Fruit fly (Drosophila melanogaster) whole organism, embryonic: ENCODE results near the gene CG14803.

Experiments
- Aef1 ChIP-seq: fragments of 200-800 bp; sonication (Bioruptor generic); IDR thresholded peaks from 3 replicates; pipeline ENCODE4 v1.3.6; 2022; ENCODE audit warnings: missing biosample characterization, missing genetic modification characterization
- Bgb ChIP-seq: fragments of 200-800 bp; sonication (Bioruptor generic); IDR thresholded peaks from 2 replicates; pipeline ENCODE4 v1.3.6; 2022; ENCODE audit warnings: missing biosample characterization, missing genetic modification characterization; ENCODE audit not compliant: partially characterized antibody
- CG10431 ChIP-seq: fragments of 200-800 bp; sonication (Bioruptor generic); optimal IDR thresholded peaks from 3 replicates; lab custom pipeline; 2018; ENCODE audit warnings: missing biosample characterization, mild to moderate bottlenecking, missing genetic modification characterization
- CG10654 ChIP-seq: fragments of 200-800 bp; sonication (Bioruptor generic); optimal IDR thresholded peaks from 2 replicates; lab custom pipeline; 2016; ENCODE audit warnings: missing biosample characterization, missing genetic modification characterization
- CG12942 ChIP-seq: fragments of 200-800 bp; sonication (Bioruptor generic); optimal IDR thresholded peaks from 3 replicates; lab custom pipeline; 2016; ENCODE audit warnings: missing biosample characterization, missing genetic modification characterization
- CG15269 ChIP-seq: fragments of 200-800 bp; sonication (Bioruptor generic); optimal IDR thresholded peaks from 2 replicates; lab custom pipeline; 2018; ENCODE audit warnings: missing biosample characterization, mild to moderate bottlenecking, missing genetic modification characterization, moderate library complexity
- CG16813 ChIP-seq: fragments of 200-800 bp; sonication (Bioruptor generic); IDR thresholded peaks from 3 replicates; pipeline ENCODE4 v1.3.6; 2022; ENCODE audit warnings: missing biosample characterization, missing genetic modification characterization; ENCODE audit not compliant: partially characterized antibody
- CG31441 ChIP-seq: fragments of 200-800 bp; sonication (Bioruptor generic); IDR thresholded peaks from 2 replicates; pipeline ENCODE4 v1.3.6; 2022; ENCODE audit warnings: missing biosample characterization, missing genetic modification characterization
- CG34224 ChIP-seq: fragments of 200-800 bp; sonication (Bioruptor generic); IDR thresholded peaks from 3 replicates; pipeline ENCODE4 v1.3.6; 2022; ENCODE audit warnings: missing biosample characterization, missing genetic modification characterization; ENCODE audit not compliant: partially characterized antibody
- CG4424 ChIP-seq: fragments of 200-800 bp; sonication (Bioruptor generic); optimal IDR thresholded peaks from 3 replicates; lab custom pipeline; 2016; ENCODE audit warnings: missing biosample characterization, missing genetic modification characterization
- CG4820 ChIP-seq: fragments of 200-800 bp; sonication (Bioruptor generic); optimal IDR thresholded peaks from 3 replicates; lab custom pipeline; 2016; ENCODE audit warnings: missing biosample characterization, missing genetic modification characterization
- CG6689 ChIP-seq: fragments of 200-800 bp; sonication (Bioruptor generic); IDR thresholded peaks from 2 replicates; pipeline ENCODE4 v1.3.6; 2022; ENCODE audit warnings: missing biosample characterization, missing genetic modification characterization
- CG7357 ChIP-seq: fragments of 200-800 bp; sonication (Bioruptor generic); IDR thresholded peaks from 3 replicates; pipeline ENCODE4 v1.3.6; 2022; ENCODE audit warnings: missing biosample characterization, missing genetic modification characterization
- CG7556 ChIP-seq: fragments of 200-800 bp; sonication (Bioruptor generic); optimal IDR thresholded peaks from 2 replicates; lab custom pipeline; 2017; ENCODE audit warnings: missing biosample characterization, mild to moderate bottlenecking, missing genetic modification characterization
- Deaf1 ChIP-seq: fragments of 200-800 bp; optimal IDR thresholded peaks from 3 replicates; lab custom pipeline; 2019; ENCODE audit warnings: missing biosample characterization, mild to moderate bottlenecking, missing genetic modification characterization, moderate library complexity
- Dek ChIP-seq: fragments of 200-800 bp; sonication (Bioruptor generic); optimal IDR thresholded peaks from 3 replicates; lab custom pipeline; 2019; ENCODE audit warnings: missing biosample characterization, mild to moderate bottlenecking, missing genetic modification characterization, moderate library complexity
- Dll ChIP-seq: fragments of 200-800 bp; sonication (Bioruptor generic); IDR thresholded peaks from 4 replicates; pipeline ENCODE4 v1.3.6; 2022; ENCODE audit warnings: missing biosample characterization, missing genetic modification characterization; ENCODE audit not compliant: partially characterized antibody
- ERR ChIP-seq: fragments of 200-800 bp; sonication (Bioruptor generic); optimal IDR thresholded peaks from 2 replicates; lab custom pipeline; 2016; ENCODE audit warnings: missing biosample characterization, missing genetic modification characterization
- Hr51 ChIP-seq, 2 experiments: fragments of 200-800 bp; sonication (Bioruptor generic); optimal IDR thresholded peaks; 2 replicates in 1 of 2; 3 replicates in 1 of 2; lab custom pipeline; 2016 to 2018; ENCODE audit warnings: missing biosample characterization in 2 of 2, missing genetic modification characterization in 2 of 2, mild to moderate bottlenecking in 1 of 2, moderate library complexity in 1 of 2
- Opbp ChIP-seq: fragments of 200-800 bp; sonication (Bioruptor generic); IDR thresholded peaks from 3 replicates; pipeline ENCODE4 v1.3.6; 2022; ENCODE audit warnings: missing biosample characterization, missing genetic modification characterization; ENCODE audit not compliant: partially characterized antibody
- Ptx1 ChIP-seq: fragments of 200-800 bp; sonication (Bioruptor generic); IDR thresholded peaks from 2 replicates; pipeline ENCODE4 v1.3.6; 2022; ENCODE audit warnings: missing biosample characterization, missing genetic modification characterization
- cas ChIP-seq: fragments of 200-800 bp; sonication (Bioruptor generic); IDR thresholded peaks from 2 replicates; pipeline ENCODE4 v1.3.6; 2022; ENCODE audit warnings: missing biosample characterization, missing genetic modification characterization
- dmrt11E ChIP-seq: fragments of 200-800 bp; sonication (Bioruptor generic); optimal IDR thresholded peaks from 3 replicates; lab custom pipeline; 2018; ENCODE audit warnings: missing biosample characterization, mild to moderate bottlenecking, missing genetic modification characterization, moderate library complexity
- ems ChIP-seq: fragments of 200-800 bp; sonication (Bioruptor generic); optimal IDR thresholded peaks from 3 replicates; lab custom pipeline; 2016; ENCODE audit warnings: missing biosample characterization, missing genetic modification characterization
- fd64A ChIP-seq: fragments of 200-800 bp; sonication (Bioruptor generic); optimal IDR thresholded peaks from 3 replicates; lab custom pipeline; 2018; ENCODE audit warnings: missing biosample characterization, mild to moderate bottlenecking, missing genetic modification characterization
- ham ChIP-seq: fragments of 200-800 bp; sonication (Bioruptor generic); IDR thresholded peaks from 2 replicates; pipeline ENCODE4 v1.3.6; 2022; ENCODE audit warnings: missing biosample characterization, missing genetic modification characterization
- hkb ChIP-seq, 2 experiments: fragments of 200-800 bp in 1 of 2; fragments of >200 bp in 1 of 2; sonication (Bioruptor generic) in 1 of 2; IDR thresholded peaks in 1 of 2; optimal IDR thresholded peaks in 1 of 2; 2 replicates each; pipeline versions ENCODE4 v1.3.6 to Lab custom; 2017 to 2022; ENCODE audit warnings: missing biosample characterization in 1 of 2, missing genetic modification characterization in 1 of 2
- inv ChIP-seq: fragments of 200-800 bp; sonication (Bioruptor generic); IDR thresholded peaks from 2 replicates; pipeline ENCODE4 v1.3.6; 2022; ENCODE audit warnings: missing biosample characterization, missing genetic modification characterization; ENCODE audit not compliant: partially characterized antibody
- kni ChIP-seq: fragments of 200-800 bp; sonication (Bioruptor generic); optimal IDR thresholded peaks from 3 replicates; lab custom pipeline; 2017; ENCODE audit warnings: mild to moderate bottlenecking, missing biosample characterization, missing genetic modification reagents, missing genetic modification characterization
- maf-S ChIP-seq: fragments of 200-800 bp; sonication (Bioruptor generic); optimal IDR thresholded peaks from 2 replicates; lab custom pipeline; 2016; ENCODE audit warnings: missing biosample characterization, missing genetic modification characterization
- mirr ChIP-seq: fragments of 200-800 bp; sonication (Bioruptor generic); optimal IDR thresholded peaks from 3 replicates; lab custom pipeline; 2018; ENCODE audit warnings: missing biosample characterization, mild to moderate bottlenecking, missing genetic modification characterization
- nom ChIP-seq: fragments of 200-800 bp; sonication (Bioruptor generic); optimal IDR thresholded peaks from 2 replicates; lab custom pipeline; 2017; ENCODE audit warnings: missing biosample characterization, missing genetic modification characterization, mild to moderate bottlenecking, moderate library complexity, missing genetic modification reagents
- org-1 ChIP-seq: fragments of 200-800 bp; sonication (Bioruptor generic); optimal IDR thresholded peaks from 2 replicates; lab custom pipeline; 2017; ENCODE audit warnings: missing biosample characterization, missing genetic modification characterization
- prd ChIP-seq, 3 experiments: fragments of >200 bp in 2 of 3; fragments of 200-800 bp in 1 of 3; sonication (Bioruptor generic) in 1 of 3; optimal IDR thresholded peaks in 2 of 3; IDR thresholded peaks in 1 of 3; 2 replicates in 2 of 3; 3 replicates in 1 of 3; pipeline versions ENCODE4 v1.3.6 to Lab custom; 2017 to 2022; ENCODE audit warnings: missing biosample characterization in 1 of 3, missing genetic modification characterization in 1 of 3
- repo ChIP-seq: fragments of 200-800 bp; sonication (Bioruptor generic); optimal IDR thresholded peaks from 2 replicates; lab custom pipeline; 2016; ENCODE audit warnings: missing biosample characterization, missing genetic modification characterization
- sisA ChIP-seq: fragments of 200-800 bp; sonication (Bioruptor generic); IDR thresholded peaks from 2 replicates; pipeline ENCODE4 v1.3.6; 2022; ENCODE audit warnings: missing biosample characterization, missing genetic modification characterization
- slp2 ChIP-seq: fragments of 200-800 bp; sonication (Bioruptor generic); optimal IDR thresholded peaks from 2 replicates; lab custom pipeline; 2016; ENCODE audit warnings: missing biosample characterization, missing genetic modification characterization
- sna ChIP-seq: fragments of 200-800 bp; sonication (Bioruptor generic); IDR thresholded peaks from 2 replicates; pipeline ENCODE4 v1.3.6; 2022; ENCODE audit warnings: missing biosample characterization, missing genetic modification characterization; ENCODE audit not compliant: partially characterized antibody
- tgo ChIP-seq: fragments of 200-800 bp; sonication (Bioruptor generic); IDR thresholded peaks from 3 replicates; pipeline ENCODE4 v1.3.6; 2022; ENCODE audit warnings: missing biosample characterization, missing genetic modification characterization
- tio ChIP-seq: fragments of 200-800 bp; sonication (Bioruptor generic); optimal IDR thresholded peaks from 2 replicates; lab custom pipeline; 2017; ENCODE audit warnings: missing biosample characterization, missing genetic modification characterization, inconsistent platforms
- unc-4 ChIP-seq: fragments of 200-800 bp; sonication (Bioruptor generic); IDR thresholded peaks from 2 replicates; pipeline ENCODE4 v1.3.6; 2022; ENCODE audit warnings: missing biosample characterization, missing genetic modification characterization; ENCODE audit not compliant: partially characterized antibody
- zen2 ChIP-seq: fragments of 200-800 bp; sonication (Bioruptor generic); IDR thresholded peaks from 3 replicates; pipeline ENCODE4 v1.3.6; 2022; ENCODE audit warnings: missing biosample characterization, missing genetic modification characterization; ENCODE audit not compliant: partially characterized antibody
- zfh2 ChIP-seq: fragments of 200-800 bp; sonication (Bioruptor generic); optimal IDR thresholded peaks from 2 replicates; lab custom pipeline; 2016; ENCODE audit warnings: missing biosample characterization, missing genetic modification characterization

Gene CG14803

DNA sequence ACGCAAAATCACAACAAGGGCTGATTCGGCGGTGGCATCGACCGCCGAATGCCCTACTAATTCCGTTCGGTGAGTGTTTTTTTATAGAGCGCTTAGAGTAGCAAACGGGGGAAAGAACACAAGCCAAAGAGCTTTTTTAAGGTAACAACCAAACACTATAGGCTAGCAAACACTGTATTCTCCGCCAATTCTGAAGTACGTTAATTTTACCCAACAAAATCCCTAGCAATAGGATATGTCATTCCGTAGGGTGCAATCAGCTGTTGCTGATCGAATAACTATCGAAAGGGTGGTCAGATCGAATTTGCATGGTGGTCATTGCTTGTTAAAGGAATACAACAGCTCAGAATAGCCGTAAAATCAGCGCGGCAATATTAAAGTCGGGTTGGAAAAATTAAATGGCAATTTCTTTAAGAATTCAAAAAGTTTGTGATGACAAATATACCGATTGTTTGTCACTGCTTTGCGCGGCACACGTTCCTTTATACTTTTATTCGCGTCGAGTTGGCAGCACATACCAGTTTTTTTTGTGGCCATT, 39.1 kb downstream of the CG14803 start, which contains the start of gene mip130 (continued):
- peak; percentile 36 for TF ChIP-seq mirr (GFP tag; lab: Kevin White, UChicago)
- TF ChIP-seq nom = peak; percentile 56
- TF ChIP-seq maf-S = no peak
- no peak for TF ChIP-seq fd64A (GFP tag; lab: Kevin White, UChicago)
- no peak for TF ChIP-seq cas (GFP tag; lab: Robert Waterston, UW)
- TF ChIP-seq slp2 = peak; percentile 22
- peak; percentile 44; the same call in 1 of the 2 replicates for TF ChIP-seq CG31441 (GFP tag; lab: Robert Waterston, UW)
- TF ChIP-seq CG34224 = peak; percentile 81
- TF ChIP-seq repo (GFP tag; lab: Kevin White, UChicago) = no peak
- TF ChIP-seq CG12942 = no peak
- peak; percentile 67 for TF ChIP-seq CG6689 (GFP tag; lab: Robert Waterston, UW)
- no peak for TF ChIP-seq tio (GFP tag; lab: Kevin White, UChicago)
- TF ChIP-seq zfh2 (GFP tag; lab: Kevin White, UChicago) = peak; percentile 21
- TF ChIP-seq CG7556 (GFP tag; lab: Kevin White, UChicago) = peak; percentile 51
- TF ChIP-seq Opbp (GFP tag; lab: Robert Waterston, UW) = peak; percentile 44; the same call in 1 of the 3 replicates
- TF ChIP-seq CG10654 (GFP tag; lab: Kevin White, UChicago) = peak; percentile 9
- TF ChIP-seq sna = peak; percentile 77
- TF ChIP-seq Ptx1 = peak; percentile 54
- peak; percentile 25 for TF ChIP-seq ems
- peak; percentile 82; the same call in 3 of the 4 replicates for TF ChIP-seq Dll (GFP tag; lab: Robert Waterston, UW)
- TF ChIP-seq prd (optimal IDR thresholded peaks at IDR 0.05; lab: Kevin White, UChicago) = no peak
- peak; percentile 40; the same call in 1 of the 3 replicates for TF ChIP-seq prd (GFP tag; IDR thresholded peaks at IDR 0.05; lab: Robert Waterston, UW)
- no peak for TF ChIP-seq ham
- TF ChIP-seq kni (GFP tag; lab: Kevin White, UChicago) = no peak
- peak; percentile 55 for TF ChIP-seq sisA (GFP tag; lab: Robert Waterston, UW)
- peak; percentile 52; the same call in 2 of the 3 replicates for TF ChIP-seq Aef1 (GFP tag; lab: Robert Waterston, UW)
- peak; percentile 65; the same call in 1 of the 2 replicates for TF ChIP-seq inv
- TF ChIP-seq CG4424 (GFP tag; lab: Kevin White, UChicago) = peak; percentile 35
- TF ChIP-seq dmrt11E (tag; lab: Kevin White, UChicago) = peak; percentile 34
- TF ChIP-seq CG7357 (GFP tag; lab: Robert Waterston, UW) = no peak
- TF ChIP-seq org-1 (GFP tag; lab: Kevin White, UChicago) = no peak
- peak; percentile 17 for TF ChIP-seq CG4820 (GFP tag; lab: Kevin White, UChicago)
- TF ChIP-seq CG16813 = peak; percentile 77
- TF ChIP-seq Bgb (GFP tag; lab: Robert Waterston, UW) = peak; percentile 68
- peak; percentile 15 for TF ChIP-seq Deaf1 (tag; lab: Kevin White, UChicago)
- peak; percentile 58 for TF ChIP-seq CG15269 (tag; lab: Kevin White, UChicago)
- TF ChIP-seq Dek = peak; percentile 43
- peak; percentile 36; the same call in 1 of the 3 replicates for TF ChIP-seq tgo
- TF ChIP-seq hkb (optimal IDR thresholded peaks at IDR 0.05; lab: Kevin White, UChicago) = peak; percentile 56
- peak; percentile 63; the same call in 1 of the 2 replicates for TF ChIP-seq hkb (GFP tag; IDR thresholded peaks at IDR 0.05; lab: Robert Waterston, UW)
- TF ChIP-seq ERR (GFP tag; lab: Kevin White, UChicago) = peak; percentile 16
- peak; percentile 74 for TF ChIP-seq unc-4
- TF ChIP-seq Hr51 (GFP tag; optimal IDR thresholded peaks at IDR 0.05; lab: Kevin White, UChicago) = peak in 1 of 2 experiments; percentile 51
- peak; percentile 61; the same call in 1 of the 3 replicates for TF ChIP-seq zen2 (GFP tag; lab: Robert Waterston, UW)
- peak; percentile 12 for TF ChIP-seq CG10431 (GFP tag; lab: Kevin White, UChicago)
